Fruit fly (Drosophila melanogaster): Measurements from ENCODE around the gene CG7488.

The CG7488 gene

dm6 chr3R:12960929-12961855 lies 34.2 kb upstream of the CG7488 start, which contains the start of gene Spc25 (continued):
- TF ChIP-seq esn (GFP tag; optimal IDR thresholded peaks at IDR 0.05): peak; percentile 64
- TF ChIP-seq Met (GFP tag; optimal IDR thresholded peaks at IDR 0.05): peak; percentile 42
- TF ChIP-seq Sox15 (GFP tag; optimal IDR thresholded peaks at IDR 0.05): no peak
- no peak for TF ChIP-seq Ets96B (tag; optimal IDR thresholded peaks at IDR 0.05)
- no peak for TF ChIP-seq CG11294 (GFP tag; IDR thresholded peaks at IDR 0.05)
- no peak for TF ChIP-seq CG8632 (GFP tag; optimal IDR thresholded peaks at IDR 0.05)
- no peak for TF ChIP-seq fd85E (GFP tag; optimal IDR thresholded peaks at IDR 0.05)
- TF ChIP-seq CG32006 (GFP tag; optimal IDR thresholded peaks at IDR 0.05): no peak
- TF ChIP-seq CG31627 (GFP tag; optimal IDR thresholded peaks at IDR 0.05): peak; percentile 71
- TF ChIP-seq topi (GFP tag; optimal IDR thresholded peaks at IDR 0.05): peak; percentile 37
- TF ChIP-seq CG4318 (GFP tag; optimal IDR thresholded peaks at IDR 0.05): no peak
- no peak for TF ChIP-seq CG1621 (tag; optimal IDR thresholded peaks at IDR 0.05)
- no peak for TF ChIP-seq CG34406 (GFP tag; optimal IDR thresholded peaks at IDR 0.05)
- TF ChIP-seq achi (GFP tag; optimal IDR thresholded peaks at IDR 0.05): peak; percentile 17
- peak; percentile 44 for TF ChIP-seq Eip75B (GFP tag; optimal IDR thresholded peaks at IDR 0.05)
- TF ChIP-seq Hr4 (GFP tag; optimal IDR thresholded peaks at IDR 0.05): peak; percentile 32
- peak; percentile 25 for TF ChIP-seq CG3919 (GFP tag; optimal IDR thresholded peaks at IDR 0.05)
- no peak for TF ChIP-seq Blimp-1 (GFP tag; optimal IDR thresholded peaks at IDR 0.05)
- TF ChIP-seq CG6854 (GFP tag; optimal IDR thresholded peaks at IDR 0.05): no peak
- no peak for TF ChIP-seq Gug (GFP tag; IDR thresholded peaks at IDR 0.05)

- TF ChIP-seq svp (GFP tag) (peak; percentile 95), CG6276 (GFP tag; optimal IDR thresholded peaks at IDR 0.05) (no peak)
Measured at dm6 chr3R:12962612-12963011, 32.8 kb upstream of the CG7488 start.

- TF ChIP-seq ss (GFP tag; optimal IDR thresholded peaks at IDR 0.05) (no peak), Gug (GFP tag; IDR thresholded peaks at IDR 0.05) (no peak), CG31627 (GFP tag; optimal IDR thresholded peaks at IDR 0.05) (no peak), CG6854 (GFP tag; optimal IDR thresholded peaks at IDR 0.05) (no peak), CG3032 (tag; optimal IDR thresholded peaks at IDR 0.05) (no peak), fd85E (GFP tag; optimal IDR thresholded peaks at IDR 0.05) (no peak), Sox15 (GFP tag; optimal IDR thresholded peaks at IDR 0.05) (no peak), CG6276 (GFP tag; optimal IDR thresholded peaks at IDR 0.05) (no peak), Blimp-1 (GFP tag; optimal IDR thresholded peaks at IDR 0.05) (no peak), Smox (GFP tag; optimal IDR thresholded peaks at IDR 0.05) (no peak), dsx (GFP tag; optimal IDR thresholded peaks at IDR 0.05; ENCODE audit: poor library complexity, severe bottlenecking) (no peak), CG10669 (GFP tag; optimal IDR thresholded peaks at IDR 0.05) (no peak), svp (GFP tag) (no peak), Ets96B (tag; optimal IDR thresholded peaks at IDR 0.05) (no peak), eg (GFP tag; IDR thresholded peaks at IDR 0.05) (no peak), topi (GFP tag; optimal IDR thresholded peaks at IDR 0.05) (no peak), CG16779 (tag; optimal IDR thresholded peaks at IDR 0.05) (no peak), Lpt (GFP tag; optimal IDR thresholded peaks at IDR 0.05) (no peak)
Measured at dm6 chr3R:12963491-12963890, 31.9 kb upstream of the CG7488 start, which contains the start of gene Cyp304a1. Gene Cyp304a1 (plus strand): TSS chr3R:12963791.

dm6 chr3R:12964043-12964442 lies 31.4 kb upstream of the CG7488 start:
- TF ChIP-seq Hr39 (GFP tag; optimal IDR thresholded peaks at IDR 0.05) (no peak), fd59A (GFP tag; optimal IDR thresholded peaks at IDR 0.05) (no peak), Ets21C (GFP tag; optimal IDR thresholded peaks at IDR 0.05) (no peak), svp (GFP tag) (peak; percentile 90), cyc (GFP tag; optimal IDR thresholded peaks at IDR 0.05) (no peak)

Measured in whole organism, prepupa.